Fruit fly (Drosophila melanogaster) whole organism, embryonic: ENCODE results near the gene CG12024.

Experiments
- Awh ChIP-seq: fragments of 200-800 bp; sonication (Bioruptor generic); IDR thresholded peaks from 2 replicates; pipeline ENCODE4, ENCODE4 v1.3.6; 2022; ENCODE audit warnings: missing biosample characterization, missing genetic modification characterization
- Bgb ChIP-seq: fragments of 200-800 bp; sonication (Bioruptor generic); IDR thresholded peaks from 2 replicates; pipeline ENCODE4 v1.3.6; 2022; ENCODE audit warnings: missing biosample characterization, missing genetic modification characterization; ENCODE audit not compliant: partially characterized antibody
- CG10321 ChIP-seq: fragments of 200-800 bp; sonication (Bioruptor generic); IDR thresholded peaks from 2 replicates; pipeline ENCODE4 v1.3.6; 2022; ENCODE audit warnings: missing biosample characterization, missing genetic modification characterization
- CG11456 ChIP-seq: fragments of 200-800 bp; sonication (Bioruptor generic); IDR thresholded peaks from 3 replicates; pipeline ENCODE4 v1.3.6; 2022; ENCODE audit warnings: missing biosample characterization, missing genetic modification characterization
- CG12744 ChIP-seq: fragments of 200-800 bp; sonication (Bioruptor generic); optimal IDR thresholded peaks from 2 replicates; lab custom pipeline; 2016; ENCODE audit warnings: missing biosample characterization, missing genetic modification characterization
- CG14860 ChIP-seq: fragments of 200-800 bp; sonication (Bioruptor generic); IDR thresholded peaks from 3 replicates; pipeline ENCODE4 v1.3.6; 2022; ENCODE audit warnings: missing biosample characterization, missing genetic modification characterization; ENCODE audit not compliant: partially characterized antibody
- CG16779 ChIP-seq: fragments of 200-800 bp; sonication (Bioruptor generic); IDR thresholded peaks from 2 replicates; pipeline ENCODE4 v1.3.6; 2022; ENCODE audit warnings: missing biosample characterization, missing genetic modification characterization
- CG17359 ChIP-seq: fragments of 200-800 bp; sonication (Bioruptor generic); optimal IDR thresholded peaks from 3 replicates; lab custom pipeline; 2018; ENCODE audit warnings: missing biosample characterization, mild to moderate bottlenecking, missing genetic modification characterization, moderate library complexity
- CG1792 ChIP-seq: fragments of 200-800 bp; sonication (Bioruptor generic); optimal IDR thresholded peaks from 2 replicates; lab custom pipeline; 2016; ENCODE audit warnings: missing biosample characterization, missing genetic modification characterization
- CG1832 ChIP-seq: fragments of 200-800 bp; sonication (Bioruptor generic); optimal IDR thresholded peaks from 2 replicates; lab custom pipeline; 2017; ENCODE audit warnings: missing biosample characterization, mild to moderate bottlenecking, missing genetic modification characterization, inconsistent platforms
- CG2120 ChIP-seq: fragments of 200-800 bp; sonication (Bioruptor generic); optimal IDR thresholded peaks from 3 replicates; lab custom pipeline; 2016; ENCODE audit warnings: missing biosample characterization, missing genetic modification characterization
- CG2712 ChIP-seq: fragments of 200-800 bp; optimal IDR thresholded peaks from 3 replicates; lab custom pipeline; 2019; ENCODE audit warnings: missing biosample characterization, mild to moderate bottlenecking, missing genetic modification characterization, moderate library complexity
- CG30403 ChIP-seq: fragments of 200-800 bp; sonication (Bioruptor generic); optimal IDR thresholded peaks from 3 replicates; lab custom pipeline; 2016; ENCODE audit warnings: missing biosample characterization, missing genetic modification characterization
- CG31365 ChIP-seq: fragments of 200-800 bp; sonication (Bioruptor generic); optimal IDR thresholded peaks from 2 replicates; lab custom pipeline; 2018; ENCODE audit warnings: missing biosample characterization, mild to moderate bottlenecking, missing genetic modification characterization
- CG32532 ChIP-seq: fragments of 200-800 bp; sonication (Bioruptor generic); IDR thresholded peaks from 2 replicates; pipeline ENCODE4 v1.3.6; 2022; ENCODE audit warnings: missing biosample characterization, missing genetic modification characterization
- CG3407 ChIP-seq: fragments of 200-800 bp; sonication (Bioruptor generic); optimal IDR thresholded peaks from 2 replicates; lab custom pipeline; 2018; ENCODE audit warnings: missing biosample characterization, mild to moderate bottlenecking, missing genetic modification characterization
- CG43689 ChIP-seq: fragments of 200-800 bp; sonication (Bioruptor generic); IDR thresholded peaks from 2 replicates; pipeline ENCODE4 v1.3.6; 2022; ENCODE audit warnings: missing biosample characterization, missing genetic modification characterization
- CG5245 ChIP-seq: fragments of 200-800 bp; sonication (Bioruptor generic); optimal IDR thresholded peaks from 3 replicates; lab custom pipeline; 2016; ENCODE audit warnings: missing biosample characterization, missing genetic modification characterization
- CG7556 ChIP-seq: fragments of 200-800 bp; sonication (Bioruptor generic); optimal IDR thresholded peaks from 2 replicates; lab custom pipeline; 2017; ENCODE audit warnings: missing biosample characterization, mild to moderate bottlenecking, missing genetic modification characterization
- CG8388 ChIP-seq: fragments of 200-800 bp; sonication (Bioruptor generic); optimal IDR thresholded peaks from 2 replicates; lab custom pipeline; 2019; ENCODE audit warnings: missing biosample characterization, mild to moderate bottlenecking, missing genetic modification characterization, moderate library complexity
- CG8478 ChIP-seq: fragments of >200 bp; optimal IDR thresholded peaks from 2 replicates; lab custom pipeline; 2018
- CG8924 ChIP-seq: fragments of 200-800 bp; optimal IDR thresholded peaks from 3 replicates; lab custom pipeline; 2019; ENCODE audit warnings: missing biosample characterization, mild to moderate bottlenecking, missing genetic modification characterization, moderate library complexity
- CG9817 ChIP-seq: fragments of 200-800 bp; sonication (Bioruptor generic); optimal IDR thresholded peaks from 2 replicates; lab custom pipeline; 2018; ENCODE audit warnings: missing biosample characterization, mild to moderate bottlenecking, missing genetic modification characterization, moderate library complexity
- CHES-1-like ChIP-seq: fragments of 200-800 bp; sonication (Bioruptor generic); optimal IDR thresholded peaks from 2 replicates; lab custom pipeline; 2016; ENCODE audit warnings: missing biosample characterization, missing genetic modification characterization
- D19A ChIP-seq: fragments of 200-800 bp; optimal IDR thresholded peaks from 3 replicates; lab custom pipeline; 2019; ENCODE audit warnings: missing biosample characterization, mild to moderate bottlenecking, missing genetic modification characterization, moderate library complexity
- Dip3 ChIP-seq: fragments of 200-800 bp; sonication (Bioruptor generic); optimal IDR thresholded peaks from 3 replicates; lab custom pipeline; 2016; ENCODE audit warnings: missing biosample characterization, missing genetic modification characterization
- Fer3 ChIP-seq: fragments of 200-800 bp; sonication (Bioruptor generic); optimal IDR thresholded peaks from 2 replicates; lab custom pipeline; 2018; ENCODE audit warnings: missing biosample characterization, mild to moderate bottlenecking, missing genetic modification characterization, moderate library complexity
- Gsc ChIP-seq: fragments of 200-800 bp; sonication (Bioruptor generic); IDR thresholded peaks from 2 replicates; pipeline ENCODE4 v1.3.6; 2022; ENCODE audit warnings: missing biosample characterization, missing genetic modification characterization
- HHEX ChIP-seq: fragments of 200-800 bp; sonication (Bioruptor generic); optimal IDR thresholded peaks from 3 replicates; lab custom pipeline; 2017; ENCODE audit warnings: missing biosample characterization, mild to moderate bottlenecking, missing genetic modification characterization, missing genetic modification reagents
- HLHmδ ChIP-seq: fragments of 200-800 bp; sonication (Bioruptor generic); optimal IDR thresholded peaks from 2 replicates; lab custom pipeline; 2018; ENCODE audit warnings: missing biosample characterization, mild to moderate bottlenecking, missing genetic modification characterization, moderate library complexity
- Hmr ChIP-seq: fragments of 200-800 bp; sonication (Bioruptor generic); optimal IDR thresholded peaks from 3 replicates; lab custom pipeline; 2017; ENCODE audit warnings: mild to moderate bottlenecking, missing biosample characterization, missing genetic modification reagents, missing genetic modification characterization
- NFAT ChIP-seq: fragments of 200-800 bp; sonication (Bioruptor generic); IDR thresholded peaks from 2 replicates; pipeline ENCODE4 v1.3.6; 2022; ENCODE audit warnings: missing biosample characterization, missing genetic modification characterization
- Ravus ChIP-seq: fragments of 200-800 bp; sonication (Bioruptor generic); IDR thresholded peaks from 2 replicates; pipeline ENCODE4 v1.3.6; 2022; ENCODE audit warnings: missing biosample characterization, missing genetic modification characterization
- Sry-β ChIP-seq: fragments of 200-800 bp; sonication (Bioruptor generic); optimal IDR thresholded peaks from 2 replicates; lab custom pipeline; 2018; ENCODE audit warnings: missing biosample characterization, mild to moderate bottlenecking, missing genetic modification characterization, moderate library complexity
- YL-1 ChIP-seq: fragments of 200-800 bp; sonication (Bioruptor generic); optimal IDR thresholded peaks from 3 replicates; lab custom pipeline; 2017; ENCODE audit warnings: missing biosample characterization, mild to moderate bottlenecking, missing genetic modification characterization
- bigmax ChIP-seq: fragments of 200-800 bp; sonication (Bioruptor generic); optimal IDR thresholded peaks from 2 replicates; lab custom pipeline; 2018; ENCODE audit warnings: missing biosample characterization, mild to moderate bottlenecking, missing genetic modification characterization
- bsh ChIP-seq, 2 experiments: fragments of 200-800 bp; sonication (Bioruptor generic); optimal IDR thresholded peaks; 2 replicates each; lab custom pipeline; 2017 to 2018; ENCODE audit warnings: mild to moderate bottlenecking in 2 of 2, missing biosample characterization in 2 of 2, missing genetic modification characterization in 2 of 2, moderate library complexity in 1 of 2
- crc ChIP-seq: fragments of 200-800 bp; sonication (Bioruptor generic); optimal IDR thresholded peaks from 2 replicates; lab custom pipeline; 2016; ENCODE audit warnings: missing biosample characterization, missing genetic modification characterization
- exex ChIP-seq: fragments of 200-800 bp; sonication (Bioruptor generic); optimal IDR thresholded peaks from 4 replicates; lab custom pipeline; 2018; ENCODE audit warnings: missing biosample characterization, mild to moderate bottlenecking, missing genetic modification characterization, moderate library complexity
- gcm ChIP-seq: fragments of 200-800 bp; sonication (Bioruptor generic); optimal IDR thresholded peaks from 2 replicates; lab custom pipeline; 2019; ENCODE audit warnings: missing biosample characterization, mild to moderate bottlenecking, missing genetic modification characterization, moderate library complexity
- gt ChIP-seq: fragments of 200-800 bp; sonication (Bioruptor generic); IDR thresholded peaks from 2 replicates; pipeline ENCODE4 v1.3.6; 2022; ENCODE audit warnings: missing biosample characterization, missing genetic modification characterization
- h ChIP-seq: fragments of >200 bp; optimal IDR thresholded peaks from 2 replicates; lab custom pipeline; 2017
- kay ChIP-seq: fragments of 200-800 bp; sonication (Bioruptor generic); optimal IDR thresholded peaks from 2 replicates; lab custom pipeline; 2016; ENCODE audit warnings: missing biosample characterization, missing genetic modification characterization
- ken ChIP-seq: fragments of 200-800 bp; sonication (Bioruptor generic); IDR thresholded peaks from 3 replicates; pipeline ENCODE4 v1.3.6; 2022; ENCODE audit warnings: missing biosample characterization, missing genetic modification characterization
- oc ChIP-seq: fragments of 200-800 bp; sonication (Bioruptor generic); optimal IDR thresholded peaks from 2 replicates; lab custom pipeline; 2018; ENCODE audit warnings: missing biosample characterization, mild to moderate bottlenecking, missing genetic modification characterization, moderate library complexity
- pan ChIP-seq, 4 experiments: fragments of >200 bp in 3 of 4; fragments of 200-800 bp in 1 of 4; sonication (Bioruptor generic) in 1 of 4; optimal IDR thresholded peaks in 3 of 4; IDR thresholded peaks in 1 of 4; 2 replicates each; pipeline versions ENCODE4 v1.3.6 to Lab custom; 2017 to 2022; ENCODE audit warnings: missing biosample characterization in 2 of 4, missing genetic modification characterization in 2 of 4, mixed read lengths in 1 of 4
- scrt ChIP-seq: fragments of 200-800 bp; sonication (Bioruptor generic); optimal IDR thresholded peaks from 2 replicates; lab custom pipeline; 2018; ENCODE audit warnings: missing biosample characterization, mild to moderate bottlenecking, missing genetic modification characterization, moderate library complexity
- sqz ChIP-seq: fragments of 200-800 bp; sonication (Bioruptor generic); optimal IDR thresholded peaks from 3 replicates; lab custom pipeline; 2018; ENCODE audit warnings: missing biosample characterization, mild to moderate bottlenecking, missing genetic modification characterization
- vfl ChIP-seq: fragments of 200-800 bp; sonication (Bioruptor generic); optimal IDR thresholded peaks from 2 replicates; lab custom pipeline; 2016; ENCODE audit warnings: missing biosample characterization, missing genetic modification characterization
- wdn ChIP-seq: fragments of 200-800 bp; sonication (Bioruptor generic); IDR thresholded peaks from 2 replicates; pipeline ENCODE4 v1.3.6; 2022; ENCODE audit warnings: missing biosample characterization, missing genetic modification characterization
- z ChIP-seq: fragments of 200-800 bp; sonication (Bioruptor generic); IDR thresholded peaks from 3 replicates; pipeline ENCODE4 v1.3.6; 2022; ENCODE audit warnings: missing biosample characterization, missing genetic modification characterization

The CG12024 gene

dm6 chr3L:1808631-1809030 is 48.3 kb upstream of the CG12024 start (continued):
- TF ChIP-seq wdn (GFP tag; lab: Robert Waterston, UW), result peak; percentile 86
- no peak for TF ChIP-seq pan (optimal IDR thresholded peaks at IDR 0.05; lab: Kevin White, UChicago)
- peak in 1 of 2 experiments; percentile 94 for TF ChIP-seq pan (GFP tag; optimal IDR thresholded peaks at IDR 0.05 in 1 of 2, IDR thresholded peaks at IDR 0.05 in 1 of 2)
- TF ChIP-seq CG8388 (GFP tag; lab: Kevin White, UChicago), result peak; percentile 83
- TF ChIP-seq Hmr (GFP tag; lab: Kevin White, UChicago), result peak; percentile 87
- TF ChIP-seq CG11456 (GFP tag; lab: Robert Waterston, UW), result peak; percentile 95
- TF ChIP-seq CG3407, result no peak
- TF ChIP-seq Sry-β (GFP tag; lab: Kevin White, UChicago), result no peak
- peak; percentile 86 for TF ChIP-seq CG9817 (tag; lab: Kevin White, UChicago)
- TF ChIP-seq scrt, result no peak
- no peak for TF ChIP-seq CG1832 (GFP tag; lab: Kevin White, UChicago)
- peak; percentile 89 for TF ChIP-seq CG2712 (tag; lab: Kevin White, UChicago)
- TF ChIP-seq NFAT (GFP tag; lab: Robert Waterston, UW), result peak; percentile 89
- TF ChIP-seq Awh, result peak; percentile 92
- no peak for TF ChIP-seq HLHmδ
- peak; percentile 77 for TF ChIP-seq vfl (GFP tag; lab: Kevin White, UChicago)
- peak; percentile 78 for TF ChIP-seq Gsc (GFP tag; lab: Robert Waterston, UW)
- peak; percentile 80 for TF ChIP-seq CHES-1-like
- TF ChIP-seq CG7556 (GFP tag; lab: Kevin White, UChicago), result peak; percentile 85
- TF ChIP-seq CG10321 (GFP tag; lab: Robert Waterston, UW), result peak; percentile 70
- TF ChIP-seq Fer3 (tag; lab: Kevin White, UChicago), result peak; percentile 92
- TF ChIP-seq Dip3 (GFP tag; lab: Kevin White, UChicago), result peak; percentile 79
- peak; percentile 88 for TF ChIP-seq oc (tag; lab: Kevin White, UChicago)
- peak; percentile 59 to 86 for TF ChIP-seq bsh (GFP tag; optimal IDR thresholded peaks at IDR 0.05; lab: Kevin White, UChicago)
- peak; percentile 2 for TF ChIP-seq bigmax (GFP tag; lab: Kevin White, UChicago)
- peak; percentile 64 for TF ChIP-seq gt (GFP tag; lab: Robert Waterston, UW)
- TF ChIP-seq CG2120 (GFP tag; lab: Kevin White, UChicago), result peak; percentile 92
- no peak for TF ChIP-seq Bgb (GFP tag; lab: Robert Waterston, UW)
- TF ChIP-seq CG5245 (GFP tag; lab: Kevin White, UChicago), result peak; percentile 84
- peak; percentile 82 for TF ChIP-seq Ravus
- TF ChIP-seq z (GFP tag; lab: Robert Waterston, UW), result 0 out of 3 replicates have a peak, but pooled peaks have one; percentile 44
- peak; percentile 88 for TF ChIP-seq CG30403
- TF ChIP-seq CG1792 (GFP tag; lab: Kevin White, UChicago), result peak; percentile 79
- no peak for TF ChIP-seq CG14860
- TF ChIP-seq CG17359 (tag; lab: Kevin White, UChicago), result peak; percentile 91
- peak; percentile 50 for TF ChIP-seq exex (tag; lab: Kevin White, UChicago)
- TF ChIP-seq YL-1 (GFP tag; lab: Kevin White, UChicago), result peak; percentile 10
- peak; percentile 84 for TF ChIP-seq CG12744 (GFP tag; lab: Kevin White, UChicago)
- peak; percentile 84 for TF ChIP-seq ken
- TF ChIP-seq CG32532, result peak; percentile 93
- TF ChIP-seq sqz, result no peak
- peak; percentile 88 for TF ChIP-seq CG16779
- peak; percentile 76 for TF ChIP-seq CG31365 (tag; lab: Kevin White, UChicago)
- TF ChIP-seq CG8478 (lab: Kevin White, UChicago), result no peak
- TF ChIP-seq D19A (tag; lab: Kevin White, UChicago), result no peak
- TF ChIP-seq crc (GFP tag; lab: Kevin White, UChicago), result peak; percentile 82
- TF ChIP-seq CG43689 (GFP tag; lab: Robert Waterston, UW), result peak; percentile 75
- TF ChIP-seq kay (GFP tag; lab: Kevin White, UChicago), result peak; percentile 78
- TF ChIP-seq CG8924, result peak; percentile 90
- peak; percentile 88 for TF ChIP-seq HHEX (GFP tag; lab: Kevin White, UChicago)
- TF ChIP-seq h (lab: Kevin White, UChicago), result no peak
- TF ChIP-seq gcm (GFP tag; lab: Kevin White, UChicago), result peak; percentile 78
